Worm (Caenorhabditis elegans) whole organism, midembryonic: ENCODE data around the gene C16D9.6.

Experiments used
- cog-1 ChIP-seq: sonication (generic microtip); optimal IDR thresholded peaks from 2 replicates; lab custom pipeline; 2016; ENCODE audit warnings: missing genetic modification characterization, missing compliant biosample characterization
- flt-1 ChIP-seq: fragments of 200-800 bp; sonication (Bioruptor generic); IDR thresholded peaks from 2 replicates; pipeline ENCODE4 v1.3.6; 2022; ENCODE audit warnings: missing genetic modification characterization, missing compliant biosample characterization
- med-1 ChIP-seq: sonication (generic microtip); optimal IDR thresholded peaks from 2 replicates; lab custom pipeline; 2017; ENCODE audit warnings: missing genetic modification characterization, mild to moderate bottlenecking, missing compliant biosample characterization, antibody characterized with exemption, missing genetic modification reagents; ENCODE audit not compliant: insufficient read depth
- ref-1 ChIP-seq: fragments of 200-800 bp; sonication (Bioruptor generic); conservative IDR thresholded peaks from 2 replicates; pipeline ENCODE4 v1.3.6; 2022; ENCODE audit warnings: missing genetic modification reagents, missing genetic modification characterization, missing compliant biosample characterization
- tab-1 ChIP-seq: fragments of 200-800 bp; sonication (Bioruptor generic); IDR thresholded peaks from 2 replicates; pipeline ENCODE4 v1.3.6; 2022; ENCODE audit warnings: missing genetic modification characterization, missing compliant biosample characterization
- ztf-23 ChIP-seq: fragments of 200-800 bp; sonication (Bioruptor generic); IDR thresholded peaks from 2 replicates; pipeline ENCODE4 v1.3.6; 2022; ENCODE audit warnings: missing genetic modification reagents, missing genetic modification characterization, missing compliant biosample characterization
- ztf-29 ChIP-seq: fragments of 200-800 bp; sonication (Bioruptor generic); IDR thresholded peaks from 2 replicates; pipeline ENCODE4 v1.3.6; 2022; ENCODE audit warnings: missing genetic modification reagents, missing genetic modification characterization, missing compliant biosample characterization

ce11 chrV:8262212-8262611, 12.1 kb upstream of the C16D9.6 start:
- TF ChIP-seq ref-1 (GFP tag; lab: Robert Waterston, UW) (no peak), tab-1 (GFP tag; lab: Robert Waterston, UW) (no peak), flt-1 (GFP tag; lab: Robert Waterston, UW) (no peak), cog-1 (no peak), med-1 (GFP tag; lab: Kevin White, UChicago) (no peak), ztf-29 (GFP tag; lab: Robert Waterston, UW) (no peak), ztf-23 (GFP tag; lab: Robert Waterston, UW) (no peak)
